Worm (Caenorhabditis elegans) whole organism, young adult: ENCODE measurements around the gene Y43F8A.2.

Source experiments
- B0019.2 ChIP-seq: fragments of 200-800 bp; sonication (Bioruptor generic); conservative IDR thresholded peaks from 2 replicates; pipeline ENCODE4 v1.3.6; 2022; ENCODE audit warnings: missing genetic modification reagents, missing genetic modification characterization, missing compliant biosample characterization
- B0035.1 ChIP-seq: sonication (generic microtip); optimal IDR thresholded peaks from 2 replicates; lab custom pipeline; 2016; ENCODE audit warnings: missing genetic modification characterization, mild to moderate bottlenecking, missing compliant biosample characterization, missing genotype, missing genetic modification reagents
- D2030.7 ChIP-seq: fragments of 200-800 bp; sonication (Bioruptor generic); IDR thresholded peaks from 2 replicates; pipeline ENCODE4 v1.3.6; 2022; ENCODE audit warnings: missing genetic modification reagents, missing genetic modification characterization, missing compliant biosample characterization
- T26A5.8 ChIP-seq: sonication (generic microtip); optimal IDR thresholded peaks from 2 replicates; lab custom pipeline; 2016; ENCODE audit warnings: missing genetic modification characterization, missing compliant biosample characterization
- akir-1 ChIP-seq: fragments of 200-800 bp; sonication (Bioruptor generic); optimal IDR thresholded peaks from 2 replicates; lab custom pipeline; 2018; ENCODE audit warnings: mild to moderate bottlenecking, missing genetic modification characterization, moderate library complexity, missing compliant biosample characterization
- ama-1 ChIP-seq, 3 experiments: fragments of 150-350 bp in 1 of 3; sonication (generic microtip) in 2 of 3; optimal IDR thresholded peaks; 2 replicates each; lab custom pipeline; 2014 to 2018; ENCODE audit warnings: missing biosample characterization in 2 of 3, missing genetic modification characterization in 2 of 3, missing genetic modification reagents in 2 of 3
- atf-7 ChIP-seq: sonication (generic microtip); optimal IDR thresholded peaks from 2 replicates; lab custom pipeline; 2017; ENCODE audit warnings: mild to moderate bottlenecking, missing genetic modification characterization, missing compliant biosample characterization
- attf-6 ChIP-seq: fragments of 200-800 bp; sonication (Bioruptor generic); IDR thresholded peaks from 2 replicates; pipeline ENCODE4 v1.3.6; 2022; ENCODE audit warnings: missing genetic modification reagents, missing genetic modification characterization, missing compliant biosample characterization
- ccch-3 ChIP-seq: fragments of 200-800 bp; sonication (Bioruptor generic); optimal IDR thresholded peaks from 2 replicates; lab custom pipeline; 2018; ENCODE audit warnings: mild to moderate bottlenecking, missing genetic modification characterization, missing compliant biosample characterization
- cebp-1 ChIP-seq, 2 experiments: fragments of 200-800 bp in 1 of 2; sonication (Bioruptor generic) in 1 of 2; sonication (generic microtip) in 1 of 2; IDR thresholded peaks in 1 of 2; optimal IDR thresholded peaks in 1 of 2; 2 replicates each; pipeline versions ENCODE4 v1.3.6 to Lab custom; 2017 to 2022; ENCODE audit warnings: missing compliant biosample characterization in 2 of 2, missing genetic modification characterization in 2 of 2, mild to moderate bottlenecking in 1 of 2, missing genetic modification reagents in 1 of 2, moderate library complexity in 1 of 2
- ceh-40 ChIP-seq: fragments of 200-800 bp; sonication (Bioruptor generic); IDR thresholded peaks from 2 replicates; pipeline ENCODE4 v1.3.6; 2022; ENCODE audit warnings: missing genetic modification characterization, missing compliant biosample characterization
- ceh-91 ChIP-seq: fragments of 200-800 bp; sonication (Bioruptor generic); IDR thresholded peaks from 2 replicates; pipeline ENCODE4 v1.3.6; 2022; ENCODE audit warnings: missing genetic modification reagents, missing genetic modification characterization, missing compliant biosample characterization
- dpff-1 ChIP-seq: sonication (generic microtip); optimal IDR thresholded peaks from 2 replicates; lab custom pipeline; 2017; ENCODE audit warnings: mild to moderate bottlenecking, missing genetic modification characterization, missing compliant biosample characterization
- ekl-4 ChIP-seq: fragments of 200-800 bp; sonication (Bioruptor generic); IDR thresholded peaks from 2 replicates; pipeline ENCODE4 v1.3.6; 2022; ENCODE audit warnings: missing genetic modification reagents, missing genetic modification characterization, missing compliant biosample characterization
- hlh-12 ChIP-seq: sonication (generic microtip); optimal IDR thresholded peaks from 2 replicates; lab custom pipeline; 2016; ENCODE audit warnings: missing genetic modification characterization, missing compliant biosample characterization
- hmg-1.2 ChIP-seq: fragments of 200-800 bp; sonication (Bioruptor generic); IDR thresholded peaks from 2 replicates; pipeline ENCODE4 v1.3.6; 2022; ENCODE audit warnings: missing genetic modification reagents, missing genetic modification characterization, missing compliant biosample characterization
- let-607 ChIP-seq, 2 experiments: fragments of 200-800 bp in 1 of 2; sonication (Bioruptor generic) in 1 of 2; sonication (generic microtip) in 1 of 2; optimal IDR thresholded peaks; 2 replicates each; lab custom pipeline; 2016 to 2018; ENCODE audit warnings: mild to moderate bottlenecking in 2 of 2, missing compliant biosample characterization in 2 of 2, missing genetic modification characterization in 2 of 2, moderate library complexity in 2 of 2, missing genotype in 1 of 2
- mes-4 ChIP-seq: sonication (generic microtip); optimal IDR thresholded peaks from 2 replicates; lab custom pipeline; 2016; ENCODE audit warnings: missing genotype, missing genetic modification characterization, missing compliant biosample characterization
- nfya-1 ChIP-seq: sonication (generic microtip); optimal IDR thresholded peaks from 2 replicates; lab custom pipeline; 2017; ENCODE audit warnings: antibody characterized with exemption, missing compliant biosample characterization, missing genetic modification characterization, borderline replicate concordance; ENCODE audit not compliant: insufficient read depth
- nhr-90 ChIP-seq: sonication (generic microtip); optimal IDR thresholded peaks from 2 replicates; lab custom pipeline; 2016; ENCODE audit warnings: missing genotype, mild to moderate bottlenecking, missing genetic modification characterization, missing compliant biosample characterization
- rpc-1 ChIP-seq, 2 experiments: fragments of 150-350 bp in 1 of 2; sonication (generic microtip) in 1 of 2; optimal IDR thresholded peaks; 2 replicates each; lab custom pipeline; 2014 to 2018; ENCODE audit warnings: missing biosample characterization in 1 of 2, missing genetic modification characterization in 1 of 2, missing genetic modification reagents in 1 of 2, missing genotype in 1 of 2
- snpc-4 ChIP-seq, 5 experiments: fragments of 150-350 bp in 1 of 5; sonication (generic microtip) in 4 of 5; optimal IDR thresholded peaks; 2 replicates each; lab custom pipeline; 2014 to 2018; ENCODE audit warnings: missing genetic modification characterization in 5 of 5, missing biosample characterization in 3 of 5, antibody characterized with exemption in 2 of 5, mild to moderate bottlenecking in 2 of 5, missing compliant biosample characterization in 2 of 5, missing genotype in 2 of 5, moderate library complexity in 2 of 5, missing genetic modification reagents in 1 of 5
- somi-1 ChIP-seq: fragments of 200-800 bp; sonication (Bioruptor generic); optimal IDR thresholded peaks from 2 replicates; lab custom pipeline; 2018; ENCODE audit warnings: mild to moderate bottlenecking, missing genetic modification characterization, missing compliant biosample characterization
- tbp1 ChIP-seq: fragments of 200-800 bp; sonication (Bioruptor generic); optimal IDR thresholded peaks from 2 replicates; lab custom pipeline; 2018; ENCODE audit warnings: mild to moderate bottlenecking, missing genetic modification characterization, missing compliant biosample characterization
- xnd-1 ChIP-seq: sonication (generic microtip); optimal IDR thresholded peaks from 2 replicates; lab custom pipeline; 2016; ENCODE audit warnings: missing genotype, missing genetic modification reagents, missing genetic modification characterization, missing compliant biosample characterization
- zim-3 ChIP-seq: sonication (generic microtip); optimal IDR thresholded peaks from 2 replicates; lab custom pipeline; 2017; ENCODE audit warnings: mild to moderate bottlenecking, missing genetic modification characterization, moderate library complexity, missing compliant biosample characterization
- ztf-18 ChIP-seq: sonication (generic microtip); optimal IDR thresholded peaks from 2 replicates; lab custom pipeline; 2016; ENCODE audit warnings: missing genotype, mild to moderate bottlenecking, missing genetic modification characterization, missing compliant biosample characterization
- ztf-26 ChIP-seq: sonication (generic microtip); optimal IDR thresholded peaks from 2 replicates; lab custom pipeline; 2017; ENCODE audit warnings: missing genetic modification characterization, missing compliant biosample characterization
- ztf-3 ChIP-seq: fragments of 200-800 bp; sonication (Bioruptor generic); optimal IDR thresholded peaks from 2 replicates; lab custom pipeline; 2018; ENCODE audit warnings: mild to moderate bottlenecking, missing genetic modification characterization, missing compliant biosample characterization

Y43F8A.2 gene

ce11 chrV:19380968-19381367 is 9.6 kb downstream of the Y43F8A.2 start, which contains the start of gene srw-84:
srw-84 (plus strand) TSS chrV:19381268.
- TF ChIP-seq nfya-1 (no peak), snpc-4 (GFP tag; optimal IDR thresholded peaks at IDR 0.05; lab: Kevin White, UChicago) (no peak), snpc-4 (tag; optimal IDR thresholded peaks at IDR 0.05; lab: Kevin White, UChicago) (no peak), let-607 (tag; optimal IDR thresholded peaks at IDR 0.05; lab: Kevin White, UChicago) (no peak), atf-7 (tag; lab: Kevin White, UChicago) (no peak), ztf-26 (tag; lab: Kevin White, UChicago) (no peak), ekl-4 (GFP tag; lab: Robert Waterston, UW) (no peak), T26A5.8 (tag; lab: Kevin White, UChicago) (no peak), nhr-90 (tag; lab: Kevin White, UChicago) (no peak), ceh-91 (GFP tag; lab: Robert Waterston, UW) (no peak), akir-1 (GFP tag; lab: Kevin White, UChicago) (no peak), cebp-1 (GFP tag; IDR thresholded peaks at IDR 0.05; lab: Robert Waterston, UW) (no peak), cebp-1 (tag; optimal IDR thresholded peaks at IDR 0.05; lab: Kevin White, UChicago) (no peak), ceh-40 (no peak), rpc-1 (optimal IDR thresholded peaks at IDR 0.05; lab: Kevin White, UChicago) (no peak), rpc-1 (tag; optimal IDR thresholded peaks at IDR 0.05; lab: Kevin White, UChicago) (no peak), B0035.1 (tag; lab: Kevin White, UChicago) (no peak), ztf-3 (GFP tag; lab: Kevin White, UChicago) (no peak), B0019.2 (GFP tag; lab: Robert Waterston, UW) (no peak), ama-1 (optimal IDR thresholded peaks at IDR 0.05; lab: Kevin White, UChicago) (no peak), ama-1 (GFP tag; optimal IDR thresholded peaks at IDR 0.05; lab: Kevin White, UChicago) (no peak)

- no peak for TF ChIP-seq zim-3
- TF ChIP-seq mes-4 (tag; lab: Kevin White, UChicago): no peak
- TF ChIP-seq attf-6 (GFP tag; lab: Robert Waterston, UW): no peak
- TF ChIP-seq ccch-3 (GFP tag; lab: Kevin White, UChicago): no peak
- TF ChIP-seq xnd-1: no peak
- no peak for TF ChIP-seq D2030.7 (GFP tag; lab: Robert Waterston, UW)
- no peak for TF ChIP-seq ztf-18 (tag; lab: Kevin White, UChicago)
- TF ChIP-seq hlh-12: no peak
These were observed 18.7 kb downstream of the Y43F8A.2 start, which contains the start of gene slcr-46.2 for ce11 chrV:19390029-19390428. slcr-46.2 (minus strand) TSS chrV:19390129.

ce11 chrV:19391242-19391641 is 19.9 kb downstream of the Y43F8A.2 start:
- TF ChIP-seq dpff-1 (tag; lab: Kevin White, UChicago): no peak
- TF ChIP-seq hmg-1.2 (GFP tag; lab: Robert Waterston, UW): peak; percentile 76
- TF ChIP-seq, all 124 proteins: peak for 1

ce11 chrV:19394750-19395149 is 23.4 kb downstream of the Y43F8A.2 start, which contains the start of gene C25F9.8:
C25F9.8 (plus strand) TSS chrV:19395050.
- TF ChIP-seq rpc-1 (optimal IDR thresholded peaks at IDR 0.05; lab: Kevin White, UChicago) (no peak), rpc-1 (tag; optimal IDR thresholded peaks at IDR 0.05; lab: Kevin White, UChicago) (peak; percentile 46), somi-1 (GFP tag; lab: Kevin White, UChicago) (no peak), tbp1 (GFP tag; lab: Kevin White, UChicago) (peak; percentile 35)
